Worm (Caenorhabditis elegans) whole organism, midembryonic: ENCODE data around the gene pfd-1.

Source experiments
- cog-1 ChIP-seq: sonication (generic microtip); optimal IDR thresholded peaks from 2 replicates; lab custom pipeline; 2016; ENCODE audit warnings: missing genetic modification characterization, missing compliant biosample characterization
- flt-1 ChIP-seq: fragments of 200-800 bp; sonication (Bioruptor generic); IDR thresholded peaks from 2 replicates; pipeline ENCODE4 v1.3.6; 2022; ENCODE audit warnings: missing genetic modification characterization, missing compliant biosample characterization
- med-1 ChIP-seq: sonication (generic microtip); optimal IDR thresholded peaks from 2 replicates; lab custom pipeline; 2017; ENCODE audit warnings: missing genetic modification characterization, mild to moderate bottlenecking, missing compliant biosample characterization, antibody characterized with exemption, missing genetic modification reagents; ENCODE audit not compliant: insufficient read depth
- ref-1 ChIP-seq: fragments of 200-800 bp; sonication (Bioruptor generic); conservative IDR thresholded peaks from 2 replicates; pipeline ENCODE4 v1.3.6; 2022; ENCODE audit warnings: missing genetic modification reagents, missing genetic modification characterization, missing compliant biosample characterization
- ztf-23 ChIP-seq: fragments of 200-800 bp; sonication (Bioruptor generic); IDR thresholded peaks from 2 replicates; pipeline ENCODE4 v1.3.6; 2022; ENCODE audit warnings: missing genetic modification reagents, missing genetic modification characterization, missing compliant biosample characterization
- ztf-29 ChIP-seq: fragments of 200-800 bp; sonication (Bioruptor generic); IDR thresholded peaks from 2 replicates; pipeline ENCODE4 v1.3.6; 2022; ENCODE audit warnings: missing genetic modification reagents, missing genetic modification characterization, missing compliant biosample characterization

DNA sequence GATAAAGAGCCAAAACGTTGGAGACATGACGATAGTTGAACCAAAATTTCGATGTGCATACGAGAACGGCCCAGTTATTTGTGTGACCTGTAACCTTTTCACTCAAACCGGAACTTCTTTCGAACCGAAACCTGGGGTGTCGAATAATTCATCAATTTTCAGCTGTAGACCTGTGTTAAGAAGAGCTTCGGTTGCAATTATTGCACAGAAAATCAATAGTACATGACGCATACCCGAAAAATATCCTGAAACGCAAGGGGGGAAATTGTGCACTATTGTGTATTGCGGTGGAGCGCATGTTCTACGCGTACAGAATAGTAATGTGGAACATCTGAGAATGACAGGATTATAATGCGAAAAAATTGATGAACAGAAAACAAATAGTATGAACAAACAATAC, 40.1 kb upstream of the pfd-1 start, which contains the start of gene pigk-1:
- TF ChIP-seq ref-1 (GFP tag; lab: Robert Waterston, UW), result no peak
- TF ChIP-seq med-1 (GFP tag; lab: Kevin White, UChicago), result no peak
- TF ChIP-seq ztf-23 (GFP tag; lab: Robert Waterston, UW), result no peak
- no peak for TF ChIP-seq flt-1 (GFP tag; lab: Robert Waterston, UW)
- TF ChIP-seq ztf-29 (GFP tag; lab: Robert Waterston, UW), result no peak
- TF ChIP-seq cog-1 (tag; lab: Kevin White, UChicago), result no peak
